ENCODE assay signal across 2 fruit fly cellular contexts in genomic region chr3L:17937315-17937714, dm6.
TF ChIP-seq lines count a peak whose summit lies in the region.

No protein-coding gene starts in this region.

- no peak for TF ChIP-seq CTCF in whole organism, embryonic (GFP tag; optimal IDR thresholded peaks at IDR 0.05; lab: Kevin White, UChicago)

TF ChIP-seq in whole organism, embryonic, 481 proteins besides CTCF, POLR2A, EP300 and RAD21 (continues in another document):
- TF ChIP-seq MTF-1 (GFP tag; optimal IDR thresholded peaks at IDR 0.05; lab: Kevin White, UChicago; ENCODE audit: borderline replicate concordance) (peak; percentile 44), Camta (GFP tag; optimal IDR thresholded peaks at IDR 0.05; lab: Kevin White, UChicago) (no peak), CG14710 (tag; optimal IDR thresholded peaks at IDR 0.05; lab: Kevin White, UChicago) (peak; percentile 61), bsh (GFP tag; optimal IDR thresholded peaks at IDR 0.05; lab: Kevin White, UChicago) (peak in 1 of 2 experiments; percentile 72), CG18764 (GFP tag; optimal IDR thresholded peaks at IDR 0.05; lab: Kevin White, UChicago) (no peak), ind (GFP tag; optimal IDR thresholded peaks at IDR 0.05; lab: Kevin White, UChicago) (no peak), ewg (GFP tag; optimal IDR thresholded peaks at IDR 0.05; lab: Kevin White, UChicago) (peak; percentile 27), CG6791 (GFP tag; IDR thresholded peaks at IDR 0.05; lab: Robert Waterston, UW; ENCODE audit: partially characterized antibody) (no peak), Asciz (GFP tag; optimal IDR thresholded peaks at IDR 0.05; lab: Kevin White, UChicago) (peak; percentile 41), Stat92E (GFP tag; optimal IDR thresholded peaks at IDR 0.05; lab: Kevin White, UChicago) (no peak), CG3995 (GFP tag; optimal IDR thresholded peaks at IDR 0.05; lab: Kevin White, UChicago) (no peak), CG13624 (GFP tag; optimal IDR thresholded peaks at IDR 0.05; lab: Kevin White, UChicago) (no peak), chm (GFP tag; IDR thresholded peaks at IDR 0.05; lab: Robert Waterston, UW) (peak; percentile 18; the same call in 1 of the 2 replicates), CG1647 (GFP tag; optimal IDR thresholded peaks at IDR 0.05; lab: Kevin White, UChicago) (no peak), nmo (GFP tag; optimal IDR thresholded peaks at IDR 0.05; lab: Kevin White, UChicago) (peak; percentile 35), Six4 (GFP tag; optimal IDR thresholded peaks at IDR 0.05; lab: Kevin White, UChicago) (no peak), Fer2 (tag; optimal IDR thresholded peaks at IDR 0.05; lab: Kevin White, UChicago) (no peak), Hr51 (GFP tag; optimal IDR thresholded peaks at IDR 0.05; lab: Kevin White, UChicago) (no peak), CG3407 (GFP tag; optimal IDR thresholded peaks at IDR 0.05; lab: Kevin White, UChicago) (peak; percentile 30), ranshi (GFP tag; IDR thresholded peaks at IDR 0.05; lab: Robert Waterston, UW) (no peak), CG6254 (GFP tag; optimal IDR thresholded peaks at IDR 0.05; lab: Kevin White, UChicago) (peak; percentile 69), CG6654 (GFP tag; optimal IDR thresholded peaks at IDR 0.05; lab: Kevin White, UChicago) (no peak), fu2 (GFP tag; optimal IDR thresholded peaks at IDR 0.05; lab: Kevin White, UChicago) (no peak), CG2202 (tag; optimal IDR thresholded peaks at IDR 0.05; lab: Kevin White, UChicago) (peak; percentile 68), ci (GFP tag; IDR thresholded peaks at IDR 0.05; lab: Robert Waterston, UW) (peak; percentile 43; the same call in 1 of the 3 replicates), CG8388 (GFP tag; optimal IDR thresholded peaks at IDR 0.05; lab: Kevin White, UChicago) (peak; percentile 42), dmrt11E (tag; optimal IDR thresholded peaks at IDR 0.05; lab: Kevin White, UChicago) (peak; percentile 18), ham (GFP tag; IDR thresholded peaks at IDR 0.05; lab: Robert Waterston, UW) (no peak), CG32767 (GFP tag; IDR thresholded peaks at IDR 0.05; lab: Robert Waterston, UW) (no peak), nerfin-1 (tag; optimal IDR thresholded peaks at IDR 0.05; lab: Kevin White, UChicago) (peak; percentile 22), unpg (GFP tag; optimal IDR thresholded peaks at IDR 0.05; lab: Kevin White, UChicago) (peak; percentile 37), Spps (tag; optimal IDR thresholded peaks at IDR 0.05; lab: Kevin White, UChicago) (peak; percentile 87), psq (GFP tag; optimal IDR thresholded peaks at IDR 0.05; lab: Kevin White, UChicago) (no peak), CG17361 (GFP tag; IDR thresholded peaks at IDR 0.05; lab: Robert Waterston, UW) (peak; percentile 59; the same call in 2 of the 3 replicates), z (GFP tag; IDR thresholded peaks at IDR 0.05; lab: Robert Waterston, UW) (0 out of 3 replicates have a peak, but pooled peaks have one; percentile 39), CG15601 (tag; optimal IDR thresholded peaks at IDR 0.05; lab: Kevin White, UChicago) (peak; percentile 69), onecut (GFP tag; IDR thresholded peaks at IDR 0.05; lab: Robert Waterston, UW) (peak; percentile 23; the same call in 1 of the 2 replicates), CG6854 (GFP tag; optimal IDR thresholded peaks at IDR 0.05; lab: Kevin White, UChicago) (no peak), CG2712 (tag; optimal IDR thresholded peaks at IDR 0.05; lab: Kevin White, UChicago) (peak; percentile 41), CG12236 (GFP tag; optimal IDR thresholded peaks at IDR 0.05; lab: Kevin White, UChicago) (no peak), sc (optimal IDR thresholded peaks at IDR 0.05; lab: Kevin White, UChicago) (no peak), sc (GFP tag; optimal IDR thresholded peaks at IDR 0.05; lab: Kevin White, UChicago) (peak; percentile 39), CG33557 (GFP tag; optimal IDR thresholded peaks at IDR 0.05; lab: Kevin White, UChicago) (peak; percentile 92), Ada2b (GFP tag; IDR thresholded peaks at IDR 0.05; lab: Robert Waterston, UW) (no peak), CG8478 (optimal IDR thresholded peaks at IDR 0.05; lab: Kevin White, UChicago) (no peak)

TF ChIP-seq in whole organism, prepupa, 60 proteins besides CTCF, POLR2A, EP300 and RAD21:
- 0 out of 3 replicates have a peak, but pooled peaks have one; percentile 26 for TF ChIP-seq eg (GFP tag; IDR thresholded peaks at IDR 0.05; lab: Robert Waterston, UW)
- TF ChIP-seq dac (GFP tag; optimal IDR thresholded peaks at IDR 0.05; lab: Kevin White, UChicago), result no peak
- peak; percentile 4 for TF ChIP-seq CG32006 (GFP tag; optimal IDR thresholded peaks at IDR 0.05; lab: Kevin White, UChicago)
- peak; percentile 6 for TF ChIP-seq Blimp-1 (GFP tag; optimal IDR thresholded peaks at IDR 0.05; lab: Kevin White, UChicago)

Comparison
In these comparisons a context has a peak if more than half of its experiments do, and no peak if none do; other contexts are left out.
1. Of the 7 proteins assayed by ChIP-seq in both whole organism, embryonic and whole organism, prepupa: peak only in whole organism, embryonic: none; only in whole organism, prepupa: none; in both: Blimp-1; in neither: 6.